Fruit fly (Drosophila melanogaster): ENCODE data around the gene meng.

The meng gene

dm6 chr2L:6717460-6717859 lies 24.8 kb upstream of the meng start, which contains the start of gene Aatf (continued):
- TF ChIP-seq Myb (GFP tag; optimal IDR thresholded peaks at IDR 0.05), result peak; percentile 47
- peak; percentile 56 for TF ChIP-seq CG4617 (GFP tag; optimal IDR thresholded peaks at IDR 0.05; ENCODE audit: borderline replicate concordance)
- no peak for TF ChIP-seq sc (optimal IDR thresholded peaks at IDR 0.05)
- TF ChIP-seq sc (GFP tag; optimal IDR thresholded peaks at IDR 0.05), result no peak
- TF ChIP-seq Ets65A (GFP tag), result peak; percentile 51
- TF ChIP-seq CG12659 (GFP tag; optimal IDR thresholded peaks at IDR 0.05), result peak; percentile 45
- peak; percentile 42 for TF ChIP-seq nmo (GFP tag; optimal IDR thresholded peaks at IDR 0.05)
- TF ChIP-seq da (GFP tag; optimal IDR thresholded peaks at IDR 0.05), result no peak
- peak; percentile 13 for TF ChIP-seq Antp (GFP tag; optimal IDR thresholded peaks at IDR 0.05)
- TF ChIP-seq BEAF-32 (GFP tag; optimal IDR thresholded peaks at IDR 0.05), result peak; percentile 88
- TF ChIP-seq lilli (GFP tag; optimal IDR thresholded peaks at IDR 0.05), result peak; percentile 6
- TF ChIP-seq unpg (GFP tag; optimal IDR thresholded peaks at IDR 0.05), result no peak
- TF ChIP-seq her (GFP tag; optimal IDR thresholded peaks at IDR 0.05), result peak; percentile 11
- TF ChIP-seq trh (GFP tag; optimal IDR thresholded peaks at IDR 0.05), result no peak
- peak; percentile 71 for TF ChIP-seq CG15514 (GFP tag; optimal IDR thresholded peaks at IDR 0.05)
- no peak for TF ChIP-seq NfI (GFP tag; optimal IDR thresholded peaks at IDR 0.05)
- peak; percentile 7 for TF ChIP-seq CG7271 (tag; optimal IDR thresholded peaks at IDR 0.05)
- no peak for TF ChIP-seq sens-2 (GFP tag; IDR thresholded peaks at IDR 0.05)
- TF ChIP-seq CG12104 (GFP tag; optimal IDR thresholded peaks at IDR 0.05), result no peak
- TF ChIP-seq Eip74EF (GFP tag; optimal IDR thresholded peaks at IDR 0.05), result no peak
- TF ChIP-seq sob (GFP tag; IDR thresholded peaks at IDR 0.05), result no peak
- TF ChIP-seq z (GFP tag; IDR thresholded peaks at IDR 0.05), result no peak
- no peak for TF ChIP-seq Lim3 (GFP tag; IDR thresholded peaks at IDR 0.05)
- TF ChIP-seq crp (GFP tag; optimal IDR thresholded peaks at IDR 0.05), result peak in 1 of 2 experiments; percentile 30
- TF ChIP-seq schlank (tag; optimal IDR thresholded peaks at IDR 0.05), result no peak
- TF ChIP-seq CG14710 (tag; optimal IDR thresholded peaks at IDR 0.05), result peak; percentile 63
- TF ChIP-seq CG12942 (GFP tag; optimal IDR thresholded peaks at IDR 0.05), result no peak
- no peak for TF ChIP-seq jumu (GFP tag; optimal IDR thresholded peaks at IDR 0.05)
- TF ChIP-seq mld (GFP tag; IDR thresholded peaks at IDR 0.05; ENCODE audit: partially characterized antibody), result peak; percentile 60; the same call in 1 of the 3 replicates
- peak; percentile 15 for TF ChIP-seq Bteb2 (GFP tag; optimal IDR thresholded peaks at IDR 0.05)
- peak; percentile 88 for TF ChIP-seq pzg (GFP tag; optimal IDR thresholded peaks at IDR 0.05)
- peak; percentile 89 for TF ChIP-seq amos (GFP tag; IDR thresholded peaks at IDR 0.05; ENCODE audit: partially characterized antibody)
- TF ChIP-seq CG12155 (GFP tag; optimal IDR thresholded peaks at IDR 0.05), result peak; percentile 3
- TF ChIP-seq hb (GFP tag; IDR thresholded peaks at IDR 0.05; ENCODE audit: partially characterized antibody), result peak; percentile 53; the same call in 1 of the 3 replicates
- TF ChIP-seq CG42726 (GFP tag; IDR thresholded peaks at IDR 0.05; ENCODE audit: partially characterized antibody), result peak; percentile 85
- TF ChIP-seq Max (GFP tag; optimal IDR thresholded peaks at IDR 0.05), result peak; percentile 66
- TF ChIP-seq YL-1 (GFP tag; optimal IDR thresholded peaks at IDR 0.05), result peak; percentile 63
- TF ChIP-seq phol (tag; optimal IDR thresholded peaks at IDR 0.05), result peak; percentile 37
- TF ChIP-seq p53 (GFP tag; optimal IDR thresholded peaks at IDR 0.05), result no peak
- TF ChIP-seq CG9797 (GFP tag; optimal IDR thresholded peaks at IDR 0.05), result peak; percentile 90
- peak; percentile 3 for TF ChIP-seq sug (tag; optimal IDR thresholded peaks at IDR 0.05)
- TF ChIP-seq CG13287 (GFP tag; IDR thresholded peaks at IDR 0.05; ENCODE audit: partially characterized antibody), result peak; percentile 95
- peak; percentile 83 for TF ChIP-seq Scr (GFP tag; IDR thresholded peaks at IDR 0.05; ENCODE audit: partially characterized antibody)
- TF ChIP-seq CG33213 (GFP tag; optimal IDR thresholded peaks at IDR 0.05), result peak; percentile 28
- TF ChIP-seq inv (GFP tag; IDR thresholded peaks at IDR 0.05; ENCODE audit: partially characterized antibody), result peak; percentile 70
- peak; percentile 72 for TF ChIP-seq tna (GFP tag; IDR thresholded peaks at IDR 0.05; ENCODE audit: partially characterized antibody)
- peak; percentile 28; the same call in 1 of the 3 replicates for TF ChIP-seq row (GFP tag; IDR thresholded peaks at IDR 0.05)
- TF ChIP-seq CG9215 (GFP tag; IDR thresholded peaks at IDR 0.05), result no peak
- no peak for TF ChIP-seq CG14441 (GFP tag; IDR thresholded peaks at IDR 0.05)
- 0 out of 2 replicates have a peak, but pooled peaks have one; percentile 33 for TF ChIP-seq Atf6 (GFP tag; IDR thresholded peaks at IDR 0.05)
